Worm (Caenorhabditis elegans): ENCODE measurements around the gene K02F3.9.

Gene K02F3.9

ce11 chrIII:845485-845884 is 4.3 kb upstream of the K02F3.9 start, which contains the start of gene K02F3.2 (continued):
- TF ChIP-seq fkh-10 (GFP tag; optimal IDR thresholded peaks at IDR 0.05) (no peak), ceh-8 (GFP tag; optimal IDR thresholded peaks at IDR 0.05) (no peak), nhr-84 (tag; optimal IDR thresholded peaks at IDR 0.05) (no peak), nhr-47 (tag; optimal IDR thresholded peaks at IDR 0.05) (peak; percentile 71), ces-1 (GFP tag; optimal IDR thresholded peaks at IDR 0.05) (no peak), lin-35 (GFP tag; optimal IDR thresholded peaks at IDR 0.05) (peak; percentile 91 to 97), mab-9 (GFP tag; IDR thresholded peaks at IDR 0.05) (no peak), alr-1 (tag; optimal IDR thresholded peaks at IDR 0.05; ENCODE audit: borderline replicate concordance) (no peak), unc-98 (GFP tag; IDR thresholded peaks at IDR 0.05) (no peak), nhr-85 (tag) (peak; percentile 78), elt-2 (tag; optimal IDR thresholded peaks at IDR 0.05) (peak; percentile 78), C16A3.4 (tag; optimal IDR thresholded peaks at IDR 0.05) (peak; percentile 59), efl-1 (optimal IDR thresholded peaks at IDR 0.05) (peak; percentile 90 to 94), efl-1 (GFP tag; optimal IDR thresholded peaks at IDR 0.05 in 1 of 2) (peak; percentile 93 to 99), unc-30 (tag; optimal IDR thresholded peaks at IDR 0.05) (no peak), blmp-1 (tag; optimal IDR thresholded peaks at IDR 0.05) (peak; percentile 23), hlh-17 (GFP tag; optimal IDR thresholded peaks at IDR 0.05; ENCODE audit: borderline replicate concordance) (no peak), unc-86 (tag; optimal IDR thresholded peaks at IDR 0.05) (no peak), dpl-1 (GFP tag; optimal IDR thresholded peaks at IDR 0.05) (peak; percentile 85 to 91 (median 89)), nhr-71 (tag; optimal IDR thresholded peaks at IDR 0.05) (peak; percentile 70), tbx-2 (tag; optimal IDR thresholded peaks at IDR 0.05) (peak; percentile 58), ama-1 (optimal IDR thresholded peaks at IDR 0.05) (no peak), ceh-82 (tag; optimal IDR thresholded peaks at IDR 0.05) (peak in 1 of 3 experiments; percentile 25), lsy-2 (tag; optimal IDR thresholded peaks at IDR 0.05) (peak; percentile 40 to 70), sup-37 (GFP tag; optimal IDR thresholded peaks at IDR 0.05) (no peak), nhr-19 (GFP tag; conservative IDR thresholded peaks at IDR 0.05) (peak; percentile 69), mdl-1 (tag; optimal IDR thresholded peaks at IDR 0.05) (peak in 1 of 2 experiments; percentile 43), irx-1 (tag; optimal IDR thresholded peaks at IDR 0.05) (no peak), unc-130 (tag; optimal IDR thresholded peaks at IDR 0.05) (peak; percentile 1), ets-5 (GFP tag; IDR thresholded peaks at IDR 0.05) (no peak), swsn-7 (tag; optimal IDR thresholded peaks at IDR 0.05) (peak; percentile 43)

DNA sequence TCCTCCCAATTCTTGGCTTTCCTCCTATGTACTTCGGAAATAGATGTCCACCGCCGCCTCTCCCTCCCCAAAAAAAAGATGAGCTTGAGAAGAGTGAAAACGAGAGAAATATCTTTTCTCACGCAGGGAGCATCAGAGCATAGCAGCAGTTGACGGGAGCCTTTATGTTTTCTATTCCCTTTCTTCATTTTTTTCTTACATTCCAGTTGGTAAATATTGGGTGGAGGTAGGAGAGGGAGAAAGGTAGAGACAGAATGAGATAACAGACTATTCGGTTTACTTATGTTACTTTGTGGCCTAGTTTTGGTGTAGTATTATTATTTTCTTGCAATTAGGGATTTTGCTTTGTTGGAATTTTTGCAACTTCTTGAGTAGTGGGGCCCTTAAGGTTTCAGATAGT is 3.4 kb upstream of the K02F3.9 start:
- peak in 1 of 2 experiments; percentile 4 for TF ChIP-seq lsy-2 (tag; optimal IDR thresholded peaks at IDR 0.05)
- TF ChIP-seq unc-62 (GFP tag; optimal IDR thresholded peaks at IDR 0.05): no peak
- TF ChIP-seq zag-1 (tag; optimal IDR thresholded peaks at IDR 0.05): no peak
- TF ChIP-seq nhr-84 (tag; optimal IDR thresholded peaks at IDR 0.05): no peak
- TF ChIP-seq rnt-1 (tag; optimal IDR thresholded peaks at IDR 0.05): peak; percentile 39
- TF ChIP-seq hpl-2 (GFP tag; optimal IDR thresholded peaks at IDR 0.05): no peak
- no peak for TF ChIP-seq grh-1 (GFP tag; IDR thresholded peaks at IDR 0.05)
- no peak for TF ChIP-seq nhr-12 (tag; optimal IDR thresholded peaks at IDR 0.05)
- TF ChIP-seq elt-2 (tag; optimal IDR thresholded peaks at IDR 0.05): no peak
- TF ChIP-seq irx-1 (tag; optimal IDR thresholded peaks at IDR 0.05): no peak
- TF ChIP-seq ceh-88 (GFP tag; IDR thresholded peaks at IDR 0.05): no peak
- no peak for TF ChIP-seq zip-4 (GFP tag; optimal IDR thresholded peaks at IDR 0.05)
- TF ChIP-seq efl-1 (optimal IDR thresholded peaks at IDR 0.05): no peak
- peak in 1 of 2 experiments; percentile 92 for TF ChIP-seq efl-1 (GFP tag; optimal IDR thresholded peaks at IDR 0.05 in 1 of 2)
- TF ChIP-seq aha-1 (tag; optimal IDR thresholded peaks at IDR 0.05): no peak
- TF ChIP-seq ztf-4 (tag; optimal IDR thresholded peaks at IDR 0.05): no peak
- TF ChIP-seq mef-2 (tag; optimal IDR thresholded peaks at IDR 0.05): no peak
- no peak for TF ChIP-seq lin-13 (GFP tag; optimal IDR thresholded peaks at IDR 0.05)
- no peak for TF ChIP-seq unc-130 (tag; optimal IDR thresholded peaks at IDR 0.05)
- no peak for TF ChIP-seq nhr-47 (tag; optimal IDR thresholded peaks at IDR 0.05)
